Worm (Caenorhabditis elegans): ENCODE measurements around the gene htp-1.

- TF ChIP-seq W03F9.2 (tag; optimal IDR thresholded peaks at IDR 0.05) (peak; percentile 46), dao-5 (tag; optimal IDR thresholded peaks at IDR 0.05) (no peak), him-1 (tag; optimal IDR thresholded peaks at IDR 0.05) (no peak)
These were observed 22.5 kb downstream of the htp-1 start for ce11 chrIV:5368860-5369259.
